4 fruit fly cellular contexts compared by ENCODE assay signal in the genomic region with DNA sequence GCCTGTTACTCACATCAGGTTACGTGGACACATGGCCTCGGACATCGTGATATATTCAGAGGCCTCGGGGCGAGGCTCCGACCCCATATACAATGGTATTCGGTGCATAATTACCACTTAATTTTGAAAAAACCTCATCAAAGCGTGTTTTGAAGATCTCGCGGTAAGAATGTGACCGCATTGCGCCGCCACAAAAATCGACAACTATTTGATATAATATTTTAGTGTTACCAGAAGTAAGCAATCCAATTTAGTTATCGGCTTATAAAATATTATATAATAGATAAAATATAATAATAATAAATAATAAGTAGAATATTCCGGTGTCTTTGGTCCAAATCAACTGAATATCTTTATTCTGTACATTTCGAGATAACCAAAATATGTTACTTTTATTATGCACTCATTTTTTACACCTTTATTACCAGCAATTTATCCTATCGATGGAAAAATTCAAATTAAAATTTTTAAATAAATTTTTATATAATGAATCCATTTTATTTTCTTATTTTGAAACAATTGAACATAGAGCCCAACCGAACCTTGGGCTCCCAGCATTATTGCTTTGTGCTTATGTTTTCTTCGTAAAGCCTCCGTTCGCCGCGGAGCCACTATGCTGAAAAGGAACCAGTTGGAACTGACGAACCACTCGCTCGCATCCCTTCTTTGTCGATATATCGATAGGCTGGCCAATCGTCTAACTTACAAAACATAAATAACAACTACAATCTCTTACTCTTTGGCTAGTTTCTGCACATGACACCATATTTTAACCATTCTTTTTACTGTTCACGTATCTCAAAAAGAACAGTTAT.
A peak's percentile ranks its signal among the peaks of the same experiment; 100 is the strongest.
TF ChIP-seq lines count a peak whose summit lies in the region.

A gene (minus strand): TSS at position 211 of the 815 bp plus-strand sequence.
A gene (plus strand): TSS at position 690 of the 815 bp plus-strand sequence.

- TF ChIP-seq CTCF in whole organism, embryonic (GFP tag; optimal IDR thresholded peaks at IDR 0.05; lab: Kevin White, UChicago), result no peak

TF ChIP-seq in whole organism, adult, 20 proteins besides CTCF, POLR2A, EP300 and RAD21:
- TF ChIP-seq toe (GFP tag; optimal IDR thresholded peaks at IDR 0.05; lab: Kevin White, UChicago) (peak; percentile 19), Mnt (GFP tag; optimal IDR thresholded peaks at IDR 0.05; lab: Kevin White, UChicago) (peak; percentile 48), bab1 (GFP tag; optimal IDR thresholded peaks at IDR 0.05; lab: Kevin White, UChicago) (peak; percentile 2), tj (GFP tag; optimal IDR thresholded peaks at IDR 0.05; lab: Kevin White, UChicago) (peak; percentile 2), CG11617 (GFP tag; optimal IDR thresholded peaks at IDR 0.05; lab: Kevin White, UChicago) (no peak), Hr96 (GFP tag; optimal IDR thresholded peaks at IDR 0.05; lab: Kevin White, UChicago) (no peak)

TF ChIP-seq in whole organism, embryonic, 481 proteins besides CTCF, POLR2A, EP300 and RAD21 (continues in another document):
- no peak for TF ChIP-seq CG17612 (GFP tag; IDR thresholded peaks at IDR 0.05; lab: Robert Waterston, UW)
- no peak for TF ChIP-seq fd96Cb (tag; optimal IDR thresholded peaks at IDR 0.05; lab: Kevin White, UChicago)
- TF ChIP-seq tup (GFP tag; optimal IDR thresholded peaks at IDR 0.05; lab: Kevin White, UChicago), result no peak
- TF ChIP-seq Side (GFP tag; optimal IDR thresholded peaks at IDR 0.05; lab: Kevin White, UChicago), result no peak
- TF ChIP-seq CG9817 (tag; optimal IDR thresholded peaks at IDR 0.05; lab: Kevin White, UChicago), result peak; percentile 35
- peak; percentile 73 for TF ChIP-seq sens (GFP tag; lab: Kevin White, UChicago)
- TF ChIP-seq CG3995 (GFP tag; optimal IDR thresholded peaks at IDR 0.05; lab: Kevin White, UChicago), result peak; percentile 12
- TF ChIP-seq Atf3 (GFP tag; optimal IDR thresholded peaks at IDR 0.05; lab: Kevin White, UChicago), result no peak
- TF ChIP-seq dmrt11E (tag; optimal IDR thresholded peaks at IDR 0.05; lab: Kevin White, UChicago), result no peak
- no peak for TF ChIP-seq CG16815 (GFP tag; optimal IDR thresholded peaks at IDR 0.05; lab: Kevin White, UChicago)
- peak; percentile 92 for TF ChIP-seq Bgb (GFP tag; IDR thresholded peaks at IDR 0.05; lab: Robert Waterston, UW; ENCODE audit: partially characterized antibody)
- TF ChIP-seq br (optimal IDR thresholded peaks at IDR 0.05; lab: Kevin White, UChicago), result no peak
- no peak for TF ChIP-seq chif (GFP tag; optimal IDR thresholded peaks at IDR 0.05; lab: Kevin White, UChicago)
- no peak for TF ChIP-seq run (tag; optimal IDR thresholded peaks at IDR 0.05; lab: Kevin White, UChicago)
- TF ChIP-seq Meics (GFP tag; optimal IDR thresholded peaks at IDR 0.05; lab: Kevin White, UChicago), result no peak
- peak; percentile 47 for TF ChIP-seq CG9797 (GFP tag; optimal IDR thresholded peaks at IDR 0.05; lab: Kevin White, UChicago)
- no peak for TF ChIP-seq Camta (GFP tag; optimal IDR thresholded peaks at IDR 0.05; lab: Kevin White, UChicago)
- TF ChIP-seq hbn (GFP tag; IDR thresholded peaks at IDR 0.05; lab: Robert Waterston, UW; ENCODE audit: partially characterized antibody), result peak; percentile 72
- no peak for TF ChIP-seq CG5953 (GFP tag; IDR thresholded peaks at IDR 0.05; lab: Robert Waterston, UW)
- TF ChIP-seq psq (GFP tag; optimal IDR thresholded peaks at IDR 0.05; lab: Kevin White, UChicago), result no peak
- TF ChIP-seq CG6854 (GFP tag; optimal IDR thresholded peaks at IDR 0.05; lab: Kevin White, UChicago), result no peak
- no peak for TF ChIP-seq CG2202 (tag; optimal IDR thresholded peaks at IDR 0.05; lab: Kevin White, UChicago)
- TF ChIP-seq Oli (tag; optimal IDR thresholded peaks at IDR 0.05; lab: Kevin White, UChicago), result no peak
- TF ChIP-seq CG18599 (GFP tag; optimal IDR thresholded peaks at IDR 0.05; lab: Kevin White, UChicago), result no peak
- TF ChIP-seq pros (GFP tag; optimal IDR thresholded peaks at IDR 0.05; lab: Kevin White, UChicago), result no peak
- no peak for TF ChIP-seq CG7987 (GFP tag; optimal IDR thresholded peaks at IDR 0.05; lab: Kevin White, UChicago)

TF ChIP-seq in whole organism, prepupa, 60 proteins besides CTCF, POLR2A, EP300 and RAD21:
- TF ChIP-seq lz (GFP tag; optimal IDR thresholded peaks at IDR 0.05; lab: Kevin White, UChicago) (no peak), esn (GFP tag; optimal IDR thresholded peaks at IDR 0.05; lab: Kevin White, UChicago) (peak; percentile 15), achi (GFP tag; optimal IDR thresholded peaks at IDR 0.05; lab: Kevin White, UChicago) (peak; percentile 27), CG10631 (GFP tag; optimal IDR thresholded peaks at IDR 0.05; lab: Kevin White, UChicago) (peak; percentile 38)

TF ChIP-seq in whole organism, wandering third instar larva, 38 proteins besides CTCF, POLR2A, EP300 and RAD21:
- TF ChIP-seq woc (GFP tag; optimal IDR thresholded peaks at IDR 0.05; lab: Kevin White, UChicago) (peak; percentile 52), Abd-B (GFP tag; optimal IDR thresholded peaks at IDR 0.05; lab: Kevin White, UChicago) (no peak), Dif (GFP tag; optimal IDR thresholded peaks at IDR 0.05; lab: Kevin White, UChicago; ENCODE audit: partially characterized antibody) (no peak), HLH106 (tag; optimal IDR thresholded peaks at IDR 0.05; lab: Kevin White, UChicago) (no peak), Mio (GFP tag; optimal IDR thresholded peaks at IDR 0.05; lab: Kevin White, UChicago) (no peak), rgr (GFP tag; optimal IDR thresholded peaks at IDR 0.05; lab: Kevin White, UChicago) (no peak), sv (GFP tag; optimal IDR thresholded peaks at IDR 0.05; lab: Kevin White, UChicago) (no peak), lola (GFP tag; optimal IDR thresholded peaks at IDR 0.05; lab: Kevin White, UChicago) (no peak), psq (GFP tag; optimal IDR thresholded peaks at IDR 0.05; lab: Kevin White, UChicago) (no peak), Hnf4 (GFP tag; optimal IDR thresholded peaks at IDR 0.05; lab: Kevin White, UChicago) (peak; percentile 11), Dfd (GFP tag; optimal IDR thresholded peaks at IDR 0.05; lab: Kevin White, UChicago) (no peak), Sp1 (GFP tag; optimal IDR thresholded peaks at IDR 0.05; lab: Kevin White, UChicago) (no peak), dsf (GFP tag; optimal IDR thresholded peaks at IDR 0.05; lab: Kevin White, UChicago; ENCODE audit: borderline replicate concordance) (no peak), tai (GFP tag; optimal IDR thresholded peaks at IDR 0.05; lab: Kevin White, UChicago) (no peak), Myc (optimal IDR thresholded peaks at IDR 0.05; lab: Kevin White, UChicago) (no peak)
